Fruit fly (Drosophila melanogaster) whole organism, embryonic: ENCODE measurements around the gene CG14286.

Experiments
- Asciz ChIP-seq: fragments of 200-800 bp; sonication (Bioruptor generic); optimal IDR thresholded peaks from 2 replicates; lab custom pipeline; 2017; ENCODE audit warnings: missing biosample characterization, mild to moderate bottlenecking, missing genetic modification characterization, missing genetic modification reagents
- CG10543 ChIP-seq: fragments of 200-800 bp; sonication (Bioruptor generic); optimal IDR thresholded peaks from 3 replicates; lab custom pipeline; 2017; ENCODE audit warnings: missing biosample characterization, mild to moderate bottlenecking, missing genetic modification characterization, moderate library complexity
- CG12299 ChIP-seq: fragments of 200-800 bp; sonication (Bioruptor generic); optimal IDR thresholded peaks from 2 replicates; lab custom pipeline; 2018; ENCODE audit warnings: missing biosample characterization, mild to moderate bottlenecking, missing genetic modification characterization
- CG12659 ChIP-seq: fragments of 200-800 bp; sonication (Bioruptor generic); optimal IDR thresholded peaks from 3 replicates; lab custom pipeline; 2017; ENCODE audit warnings: mild to moderate bottlenecking, missing biosample characterization, missing genetic modification reagents, missing genetic modification characterization
- CG13287 ChIP-seq: fragments of 200-800 bp; sonication (Bioruptor generic); IDR thresholded peaks from 2 replicates; pipeline ENCODE4 v1.3.6; 2022; ENCODE audit warnings: missing biosample characterization, missing genetic modification characterization; ENCODE audit not compliant: partially characterized antibody
- CG17802 ChIP-seq: fragments of 200-800 bp; sonication (Bioruptor generic); optimal IDR thresholded peaks from 2 replicates; lab custom pipeline; 2018; ENCODE audit warnings: missing biosample characterization, mild to moderate bottlenecking, missing genetic modification characterization, moderate library complexity
- CG2678 ChIP-seq: fragments of 200-800 bp; sonication (Bioruptor generic); optimal IDR thresholded peaks from 3 replicates; lab custom pipeline; 2019; ENCODE audit warnings: missing biosample characterization, mild to moderate bottlenecking, missing genetic modification characterization, moderate library complexity
- CG31224 ChIP-seq: fragments of 200-800 bp; sonication (Bioruptor generic); IDR thresholded peaks from 2 replicates; pipeline ENCODE4 v1.3.6; 2022; ENCODE audit warnings: missing biosample characterization, missing genetic modification characterization
- CG32767 ChIP-seq: fragments of 200-800 bp; sonication (Bioruptor generic); IDR thresholded peaks from 2 replicates; pipeline ENCODE4 v1.3.6; 2022; ENCODE audit warnings: missing biosample characterization, missing genetic modification characterization
- CG34224 ChIP-seq: fragments of 200-800 bp; sonication (Bioruptor generic); IDR thresholded peaks from 3 replicates; pipeline ENCODE4 v1.3.6; 2022; ENCODE audit warnings: missing biosample characterization, missing genetic modification characterization; ENCODE audit not compliant: partially characterized antibody
- CG4424 ChIP-seq: fragments of 200-800 bp; sonication (Bioruptor generic); optimal IDR thresholded peaks from 3 replicates; lab custom pipeline; 2016; ENCODE audit warnings: missing biosample characterization, missing genetic modification characterization
- CG6765 ChIP-seq: fragments of 200-800 bp; sonication (Bioruptor generic); optimal IDR thresholded peaks from 3 replicates; lab custom pipeline; 2017; ENCODE audit warnings: missing biosample characterization, mild to moderate bottlenecking, missing genetic modification characterization
- CG6813 ChIP-seq: fragments of 200-800 bp; sonication (Bioruptor generic); optimal IDR thresholded peaks from 2 replicates; lab custom pipeline; 2017; ENCODE audit warnings: missing biosample characterization, missing genetic modification characterization, mild to moderate bottlenecking, moderate library complexity, missing genetic modification reagents
- CG6854 ChIP-seq: fragments of 200-800 bp; sonication (Bioruptor generic); optimal IDR thresholded peaks from 3 replicates; lab custom pipeline; 2017; ENCODE audit warnings: missing biosample characterization, mild to moderate bottlenecking, missing genetic modification characterization
- CG7372 ChIP-seq: fragments of 200-800 bp; sonication (Bioruptor generic); IDR thresholded peaks from 2 replicates; pipeline ENCODE4 v1.3.6; 2022; ENCODE audit warnings: missing biosample characterization, missing genetic modification characterization
- CG9817 ChIP-seq: fragments of 200-800 bp; sonication (Bioruptor generic); optimal IDR thresholded peaks from 2 replicates; lab custom pipeline; 2018; ENCODE audit warnings: missing biosample characterization, mild to moderate bottlenecking, missing genetic modification characterization, moderate library complexity
- CoRest ChIP-seq: fragments of 200-800 bp; sonication (Bioruptor generic); optimal IDR thresholded peaks from 3 replicates; lab custom pipeline; 2018; ENCODE audit warnings: missing biosample characterization, mild to moderate bottlenecking, missing genetic modification characterization, moderate library complexity
- Dbx ChIP-seq: fragments of 200-800 bp; sonication (Bioruptor generic); IDR thresholded peaks from 3 replicates; pipeline ENCODE4 v1.3.6; 2022; ENCODE audit warnings: missing biosample characterization, missing genetic modification characterization
- Doc3 ChIP-seq: fragments of 200-800 bp; sonication (Bioruptor generic); IDR thresholded peaks from 3 replicates; pipeline ENCODE4 v1.3.6; 2022; ENCODE audit warnings: missing biosample characterization, missing genetic modification characterization; ENCODE audit not compliant: partially characterized antibody
- E2f2 ChIP-seq: fragments of 200-800 bp; sonication (Bioruptor generic); IDR thresholded peaks from 2 replicates; pipeline ENCODE4 v1.3.6; 2022; ENCODE audit warnings: missing biosample characterization, missing genetic modification characterization
- Hand ChIP-seq: fragments of 200-800 bp; sonication (Bioruptor generic); optimal IDR thresholded peaks from 2 replicates; lab custom pipeline; 2017; ENCODE audit warnings: mild to moderate bottlenecking, missing biosample characterization, missing genetic modification reagents, missing genetic modification characterization
- NC2α ChIP-seq: fragments of 200-800 bp; sonication (Bioruptor generic); optimal IDR thresholded peaks from 2 replicates; lab custom pipeline; 2016; ENCODE audit warnings: missing biosample characterization, missing genetic modification characterization
- Sin3A ChIP-seq: fragments of >200 bp; optimal IDR thresholded peaks from 2 replicates; lab custom pipeline; 2018
- YL-1 ChIP-seq: fragments of 200-800 bp; sonication (Bioruptor generic); optimal IDR thresholded peaks from 3 replicates; lab custom pipeline; 2017; ENCODE audit warnings: missing biosample characterization, mild to moderate bottlenecking, missing genetic modification characterization
- ash1 ChIP-seq: fragments of 200-800 bp; sonication (Bioruptor generic); optimal IDR thresholded peaks from 2 replicates; lab custom pipeline; 2018; ENCODE audit warnings: missing biosample characterization, mild to moderate bottlenecking, missing genetic modification characterization
- bowl ChIP-seq: fragments of 200-800 bp; sonication (Bioruptor generic); IDR thresholded peaks from 2 replicates; pipeline ENCODE4 v1.3.6; 2022; ENCODE audit warnings: missing biosample characterization, missing genetic modification characterization
- eyg ChIP-seq: fragments of 200-800 bp; sonication (Bioruptor generic); optimal IDR thresholded peaks from 3 replicates; lab custom pipeline; 2016; ENCODE audit warnings: missing biosample characterization, missing genetic modification characterization
- hth ChIP-seq: fragments of >200 bp; optimal IDR thresholded peaks from 2 replicates; lab custom pipeline; 2017; ENCODE audit warnings: inconsistent platforms
- lola ChIP-seq, 3 experiments: fragments of >200 bp in 2 of 3; fragments of 200-800 bp in 1 of 3; sonication (Bioruptor generic) in 1 of 3; optimal IDR thresholded peaks; 2 replicates each; lab custom pipeline; 2017 to 2019; ENCODE audit warnings: missing biosample characterization in 3 of 3, missing genetic modification characterization in 3 of 3, mild to moderate bottlenecking in 1 of 3, moderate library complexity in 1 of 3
- mirr ChIP-seq: fragments of 200-800 bp; sonication (Bioruptor generic); optimal IDR thresholded peaks from 3 replicates; lab custom pipeline; 2018; ENCODE audit warnings: missing biosample characterization, mild to moderate bottlenecking, missing genetic modification characterization
- onecut ChIP-seq: fragments of 200-800 bp; sonication (Bioruptor generic); IDR thresholded peaks from 2 replicates; pipeline ENCODE4 v1.3.6; 2022; ENCODE audit warnings: missing biosample characterization, missing genetic modification characterization
- pb ChIP-seq: fragments of 200-800 bp; sonication (Bioruptor generic); optimal IDR thresholded peaks from 3 replicates; lab custom pipeline; 2016; ENCODE audit warnings: missing biosample characterization, missing genetic modification characterization
- pita ChIP-seq: fragments of 200-800 bp; sonication (Bioruptor generic); optimal IDR thresholded peaks from 2 replicates; lab custom pipeline; 2017; ENCODE audit warnings: missing biosample characterization, mild to moderate bottlenecking, missing genetic modification characterization
- prd ChIP-seq, 3 experiments: fragments of >200 bp in 2 of 3; fragments of 200-800 bp in 1 of 3; sonication (Bioruptor generic) in 1 of 3; optimal IDR thresholded peaks in 2 of 3; IDR thresholded peaks in 1 of 3; 2 replicates in 2 of 3; 3 replicates in 1 of 3; pipeline versions ENCODE4 v1.3.6 to Lab custom; 2017 to 2022; ENCODE audit warnings: missing biosample characterization in 1 of 3, missing genetic modification characterization in 1 of 3
- pros ChIP-seq: fragments of 200-800 bp; sonication (Bioruptor generic); optimal IDR thresholded peaks from 3 replicates; lab custom pipeline; 2019; ENCODE audit warnings: missing biosample characterization, mild to moderate bottlenecking, missing genetic modification characterization, moderate library complexity
- psq ChIP-seq: fragments of 200-800 bp; sonication (Bioruptor generic); optimal IDR thresholded peaks from 2 replicates; lab custom pipeline; 2017; ENCODE audit warnings: missing biosample characterization, missing genetic modification characterization
- schlank ChIP-seq: fragments of 200-800 bp; sonication (Bioruptor generic); optimal IDR thresholded peaks from 2 replicates; lab custom pipeline; 2018; ENCODE audit warnings: missing biosample characterization, mild to moderate bottlenecking, missing genetic modification characterization
- slp2 ChIP-seq: fragments of 200-800 bp; sonication (Bioruptor generic); optimal IDR thresholded peaks from 2 replicates; lab custom pipeline; 2016; ENCODE audit warnings: missing biosample characterization, missing genetic modification characterization
- sr ChIP-seq: fragments of 200-800 bp; sonication (Bioruptor generic); IDR thresholded peaks from 3 replicates; pipeline ENCODE4 v1.3.6; 2022; ENCODE audit warnings: missing biosample characterization, missing genetic modification characterization
- ssp ChIP-seq: fragments of 200-800 bp; sonication (Bioruptor generic); IDR thresholded peaks from 2 replicates; pipeline ENCODE4 v1.3.6; 2022; ENCODE audit warnings: missing biosample characterization, missing genetic modification characterization
- stwl ChIP-seq: fragments of 200-800 bp; sonication (Bioruptor generic); optimal IDR thresholded peaks from 3 replicates; lab custom pipeline; 2018; ENCODE audit warnings: missing biosample characterization, mild to moderate bottlenecking, missing genetic modification characterization, moderate library complexity
- tin ChIP-seq: fragments of 200-800 bp; sonication (Bioruptor generic); optimal IDR thresholded peaks from 3 replicates; lab custom pipeline; 2016; ENCODE audit warnings: missing biosample characterization, missing genetic modification characterization
- tna ChIP-seq: fragments of 200-800 bp; sonication (Bioruptor generic); IDR thresholded peaks from 2 replicates; pipeline ENCODE4 v1.3.6; 2022; ENCODE audit warnings: missing biosample characterization, missing genetic modification characterization; ENCODE audit not compliant: partially characterized antibody
- trem ChIP-seq: fragments of 200-800 bp; optimal IDR thresholded peaks from 3 replicates; lab custom pipeline; 2019; ENCODE audit warnings: missing biosample characterization, mild to moderate bottlenecking, missing genetic modification characterization, moderate library complexity
- vnd ChIP-seq: fragments of 200-800 bp; sonication (Bioruptor generic); IDR thresholded peaks from 3 replicates; pipeline ENCODE4 v1.3.6; 2022; ENCODE audit warnings: missing biosample characterization, missing genetic modification characterization; ENCODE audit not compliant: partially characterized antibody
- z ChIP-seq: fragments of 200-800 bp; sonication (Bioruptor generic); IDR thresholded peaks from 3 replicates; pipeline ENCODE4 v1.3.6; 2022; ENCODE audit warnings: missing biosample characterization, missing genetic modification characterization
- zen ChIP-seq: fragments of 200-800 bp; sonication (Bioruptor generic); optimal IDR thresholded peaks from 3 replicates; lab custom pipeline; 2018; ENCODE audit warnings: missing biosample characterization, mild to moderate bottlenecking, missing genetic modification characterization, moderate library complexity
- zfh2 ChIP-seq: fragments of 200-800 bp; sonication (Bioruptor generic); optimal IDR thresholded peaks from 2 replicates; lab custom pipeline; 2016; ENCODE audit warnings: missing biosample characterization, missing genetic modification characterization

CG14286 gene

DNA sequence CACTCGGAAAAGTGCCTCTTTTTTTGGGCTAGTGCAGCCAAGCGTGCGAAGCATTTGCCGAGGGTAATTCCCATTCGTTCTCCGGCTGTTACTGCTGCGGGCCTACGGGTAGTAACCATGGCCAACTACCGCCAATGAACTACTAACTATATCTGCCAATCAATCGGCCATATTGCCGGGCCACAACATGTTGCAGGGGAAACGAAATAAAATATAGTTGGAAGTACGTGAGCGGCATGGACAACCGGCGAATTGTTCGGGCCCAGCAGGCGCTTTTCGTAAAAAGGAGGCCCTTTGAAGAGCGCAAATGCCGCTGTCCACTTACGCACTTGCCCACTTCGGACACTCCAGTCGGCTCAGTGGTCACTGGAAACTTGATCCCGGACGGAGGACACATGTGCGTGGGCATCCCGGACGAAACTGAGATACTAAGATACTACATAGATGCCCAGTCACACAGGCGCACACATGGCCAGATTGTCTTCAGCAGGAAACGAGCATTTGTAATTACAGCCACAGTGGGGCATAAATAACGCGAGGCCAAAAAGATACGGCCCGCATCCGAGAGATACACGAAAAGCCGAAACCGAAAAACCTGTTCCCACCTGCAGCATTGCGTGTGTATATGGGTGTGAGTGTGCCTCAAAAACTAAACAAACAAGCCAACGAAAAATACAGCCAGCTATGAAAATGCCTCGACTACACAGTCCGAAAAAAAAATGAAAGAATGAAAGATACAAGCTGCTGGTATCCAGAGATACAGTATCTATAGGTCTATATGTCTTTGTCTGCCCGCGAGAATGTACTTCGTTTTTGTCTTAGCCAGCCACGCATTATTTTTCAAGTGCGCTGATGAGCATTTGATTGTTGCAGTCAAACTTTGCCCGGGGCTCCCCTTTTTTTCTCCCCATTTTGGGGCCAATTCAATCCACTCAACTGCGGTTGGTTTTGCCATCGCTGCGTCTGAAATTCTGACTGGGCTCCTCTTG is 36.2 kb upstream of the CG14286 start (continued):
- TF ChIP-seq pros (GFP tag; lab: Kevin White, UChicago) (peak; percentile 15), CG31224 (GFP tag; lab: Robert Waterston, UW) (no peak), onecut (GFP tag; lab: Robert Waterston, UW) (no peak), Hand (GFP tag; lab: Kevin White, UChicago) (no peak), Dbx (GFP tag; lab: Robert Waterston, UW) (no peak), pita (GFP tag; lab: Kevin White, UChicago) (no peak), YL-1 (GFP tag; lab: Kevin White, UChicago) (no peak), E2f2 (GFP tag; lab: Robert Waterston, UW) (no peak), CG12659 (GFP tag; lab: Kevin White, UChicago) (peak; percentile 23), CG34224 (GFP tag; lab: Robert Waterston, UW) (no peak), CG32767 (no peak), pb (GFP tag; lab: Kevin White, UChicago) (peak; percentile 49), CG6813 (GFP tag; lab: Kevin White, UChicago) (no peak), CG10543 (peak; percentile 72), tin (GFP tag; lab: Kevin White, UChicago) (peak; percentile 31), lola (GFP tag; optimal IDR thresholded peaks at IDR 0.05; lab: Kevin White, UChicago) (peak in 1 of 3 experiments; percentile 39), Sin3A (lab: Kevin White, UChicago) (no peak), CG4424 (GFP tag; lab: Kevin White, UChicago) (no peak), z (GFP tag; lab: Robert Waterston, UW) (no peak), hth (lab: Kevin White, UChicago) (no peak), CG13287 (GFP tag; lab: Robert Waterston, UW) (no peak), CG17802 (tag; lab: Kevin White, UChicago) (no peak), Doc3 (GFP tag; lab: Robert Waterston, UW) (no peak), zen (tag; lab: Kevin White, UChicago) (no peak), ash1 (GFP tag; lab: Kevin White, UChicago) (no peak), stwl (tag; lab: Kevin White, UChicago) (no peak), NC2α (GFP tag; lab: Kevin White, UChicago) (no peak), CG2678 (tag; lab: Kevin White, UChicago) (peak; percentile 28), prd (optimal IDR thresholded peaks at IDR 0.05; lab: Kevin White, UChicago) (no peak), prd (GFP tag; IDR thresholded peaks at IDR 0.05; lab: Robert Waterston, UW) (peak; percentile 29; the same call in 1 of the 3 replicates), CG6854 (GFP tag; lab: Kevin White, UChicago) (no peak), zfh2 (no peak), bowl (GFP tag; lab: Robert Waterston, UW) (no peak), Asciz (peak; percentile 3), slp2 (GFP tag; lab: Kevin White, UChicago) (no peak), CG7372 (GFP tag; lab: Robert Waterston, UW) (no peak), tna (GFP tag; lab: Robert Waterston, UW) (no peak), psq (GFP tag; lab: Kevin White, UChicago) (no peak), CG9817 (tag; lab: Kevin White, UChicago) (no peak), mirr (no peak), CG12299 (tag; lab: Kevin White, UChicago) (no peak), trem (tag; lab: Kevin White, UChicago) (no peak), ssp (GFP tag; lab: Robert Waterston, UW) (no peak), sr (GFP tag; lab: Robert Waterston, UW) (no peak), eyg (GFP tag; lab: Kevin White, UChicago) (no peak), schlank (no peak), CoRest (peak; percentile 9), vnd (no peak), CG6765 (GFP tag; lab: Kevin White, UChicago) (no peak)
